Fruit fly (Drosophila melanogaster) whole organism, embryonic: ENCODE results near the gene CG6652.

Experiments
- Atf-2 ChIP-seq: fragments of 200-800 bp; sonication (Bioruptor generic); optimal IDR thresholded peaks from 2 replicates; lab custom pipeline; 2016; ENCODE audit warnings: missing biosample characterization, missing genetic modification characterization
- Bgb ChIP-seq: fragments of 200-800 bp; sonication (Bioruptor generic); IDR thresholded peaks from 2 replicates; pipeline ENCODE4 v1.3.6; 2022; ENCODE audit warnings: missing biosample characterization, missing genetic modification characterization; ENCODE audit not compliant: partially characterized antibody
- C15 ChIP-seq: fragments of 200-800 bp; sonication (Bioruptor generic); IDR thresholded peaks from 3 replicates; pipeline ENCODE4 v1.3.6; 2022; ENCODE audit warnings: missing biosample characterization, missing genetic modification characterization
- CG10147 ChIP-seq: fragments of 200-800 bp; sonication (Bioruptor generic); optimal IDR thresholded peaks from 2 replicates; lab custom pipeline; 2019; ENCODE audit warnings: missing biosample characterization, mild to moderate bottlenecking, missing genetic modification characterization, moderate library complexity
- CG10321 ChIP-seq: fragments of 200-800 bp; sonication (Bioruptor generic); IDR thresholded peaks from 2 replicates; pipeline ENCODE4 v1.3.6; 2022; ENCODE audit warnings: missing biosample characterization, missing genetic modification characterization
- CG10959 ChIP-seq: fragments of 200-800 bp; sonication (Bioruptor generic); IDR thresholded peaks from 2 replicates; pipeline ENCODE4 v1.3.6; 2022; ENCODE audit warnings: missing biosample characterization, missing genetic modification characterization
- CG11504 ChIP-seq: fragments of 200-800 bp; sonication (Bioruptor generic); optimal IDR thresholded peaks from 3 replicates; lab custom pipeline; 2019; ENCODE audit warnings: missing biosample characterization, mild to moderate bottlenecking, missing genetic modification characterization, moderate library complexity
- CG12071 ChIP-seq: fragments of 200-800 bp; sonication (Bioruptor generic); optimal IDR thresholded peaks from 3 replicates; lab custom pipeline; 2018; ENCODE audit warnings: missing biosample characterization, mild to moderate bottlenecking, missing genetic modification characterization
- CG15479 ChIP-seq: fragments of 200-800 bp; sonication (Bioruptor generic); optimal IDR thresholded peaks from 3 replicates; lab custom pipeline; 2019; ENCODE audit warnings: missing biosample characterization, mild to moderate bottlenecking, missing genetic modification characterization, moderate library complexity
- CG31365 ChIP-seq: fragments of 200-800 bp; sonication (Bioruptor generic); optimal IDR thresholded peaks from 2 replicates; lab custom pipeline; 2018; ENCODE audit warnings: missing biosample characterization, mild to moderate bottlenecking, missing genetic modification characterization
- CG4360 ChIP-seq: fragments of 200-800 bp; sonication (Bioruptor generic); IDR thresholded peaks from 2 replicates; pipeline ENCODE4 v1.3.6; 2022; ENCODE audit warnings: missing biosample characterization, missing genetic modification characterization
- CG4854 ChIP-seq: fragments of 200-800 bp; sonication (Bioruptor generic); optimal IDR thresholded peaks from 2 replicates; lab custom pipeline; 2016; ENCODE audit warnings: missing biosample characterization, missing genetic modification characterization, inconsistent platforms
- CG5953 ChIP-seq: fragments of 200-800 bp; sonication (Bioruptor generic); IDR thresholded peaks from 2 replicates; pipeline ENCODE4 v1.3.6; 2022; ENCODE audit warnings: missing biosample characterization, missing genetic modification characterization
- CG6765 ChIP-seq: fragments of 200-800 bp; sonication (Bioruptor generic); optimal IDR thresholded peaks from 3 replicates; lab custom pipeline; 2017; ENCODE audit warnings: missing biosample characterization, mild to moderate bottlenecking, missing genetic modification characterization
- CG7786 ChIP-seq: fragments of 200-800 bp; sonication (Bioruptor generic); optimal IDR thresholded peaks from 2 replicates; lab custom pipeline; 2016; ENCODE audit warnings: missing biosample characterization, missing genetic modification characterization
- CG8089 ChIP-seq: fragments of 200-800 bp; sonication (Bioruptor generic); optimal IDR thresholded peaks from 3 replicates; lab custom pipeline; 2016; ENCODE audit warnings: missing biosample characterization, missing genetic modification characterization
- CG8388 ChIP-seq: fragments of 200-800 bp; sonication (Bioruptor generic); optimal IDR thresholded peaks from 2 replicates; lab custom pipeline; 2019; ENCODE audit warnings: missing biosample characterization, mild to moderate bottlenecking, missing genetic modification characterization, moderate library complexity
- D ChIP-seq, 2 experiments: fragments of 200-800 bp in 1 of 2; fragments of >200 bp in 1 of 2; sonication (Bioruptor generic) in 1 of 2; optimal IDR thresholded peaks; 2 replicates in 1 of 2; 3 replicates in 1 of 2; lab custom pipeline; 2017; ENCODE audit warnings: mild to moderate bottlenecking in 1 of 2, missing biosample characterization in 1 of 2, missing genetic modification characterization in 1 of 2, missing genetic modification reagents in 1 of 2
- Drgx ChIP-seq: fragments of 200-800 bp; sonication (Bioruptor generic); IDR thresholded peaks from 2 replicates; pipeline ENCODE4 v1.3.6; 2022; ENCODE audit warnings: missing biosample characterization, missing genetic modification characterization
- Ets65A ChIP-seq: fragments of 200-800 bp; sonication (Bioruptor generic); peaks from one replicate; lab custom pipeline; 2016; ENCODE audit warnings: missing biosample characterization, missing genetic modification characterization
- Gug ChIP-seq: fragments of 200-800 bp; sonication (Bioruptor generic); IDR thresholded peaks from 4 replicates; pipeline ENCODE4 v1.3.6; 2022; ENCODE audit warnings: missing biosample characterization, missing genetic modification characterization
- HmgD ChIP-seq: fragments of 200-800 bp; sonication (Bioruptor generic); optimal IDR thresholded peaks from 3 replicates; lab custom pipeline; 2016; ENCODE audit warnings: missing biosample characterization, missing genetic modification characterization
- Six4 ChIP-seq: fragments of 200-800 bp; sonication (Bioruptor generic); optimal IDR thresholded peaks from 2 replicates; lab custom pipeline; 2016; ENCODE audit warnings: missing biosample characterization, missing genetic modification characterization
- Trl ChIP-seq, 3 experiments: fragments of >200 bp in 2 of 3; fragments of 200-800 bp in 1 of 3; sonication (Bioruptor generic) in 1 of 3; optimal IDR thresholded peaks; 2 replicates in 1 of 3; 3 replicates in 2 of 3; lab custom pipeline; 2016 to 2017; ENCODE audit warnings: missing biosample characterization in 1 of 3, missing genetic modification characterization in 1 of 3
- ara ChIP-seq: fragments of 200-800 bp; sonication (Bioruptor generic); IDR thresholded peaks from 2 replicates; pipeline ENCODE4 v1.3.6; 2022; ENCODE audit warnings: missing biosample characterization, missing genetic modification characterization
- ato ChIP-seq: fragments of 200-800 bp; sonication (Bioruptor generic); IDR thresholded peaks from 2 replicates; pipeline ENCODE4 v1.3.6; 2022; ENCODE audit warnings: missing biosample characterization, missing genetic modification characterization; ENCODE audit not compliant: partially characterized antibody
- bsh ChIP-seq, 2 experiments: fragments of 200-800 bp; sonication (Bioruptor generic); optimal IDR thresholded peaks; 2 replicates each; lab custom pipeline; 2017 to 2018; ENCODE audit warnings: mild to moderate bottlenecking in 2 of 2, missing biosample characterization in 2 of 2, missing genetic modification characterization in 2 of 2, moderate library complexity in 1 of 2
- corto ChIP-seq: fragments of 200-800 bp; sonication (Bioruptor generic); optimal IDR thresholded peaks from 2 replicates; lab custom pipeline; 2016; ENCODE audit warnings: missing biosample characterization, mild to moderate bottlenecking, missing genetic modification characterization, moderate library complexity
- crol ChIP-seq: fragments of 200-800 bp; sonication (Bioruptor generic); IDR thresholded peaks from 2 replicates; pipeline ENCODE4 v1.3.6; 2022; ENCODE audit warnings: missing biosample characterization, missing genetic modification characterization
- disco-r ChIP-seq: fragments of 200-800 bp; sonication (Bioruptor generic); optimal IDR thresholded peaks from 2 replicates; lab custom pipeline; 2016; ENCODE audit warnings: missing biosample characterization, missing genetic modification characterization
- fu2 ChIP-seq: fragments of 200-800 bp; sonication (Bioruptor generic); optimal IDR thresholded peaks from 2 replicates; lab custom pipeline; 2016; ENCODE audit warnings: missing biosample characterization, missing genetic modification characterization
- gem ChIP-seq: fragments of 200-800 bp; sonication (Bioruptor generic); optimal IDR thresholded peaks from 2 replicates; lab custom pipeline; 2019; ENCODE audit warnings: missing biosample characterization, mild to moderate bottlenecking, missing genetic modification characterization, moderate library complexity
- grn ChIP-seq: fragments of 200-800 bp; sonication (Bioruptor generic); optimal IDR thresholded peaks from 3 replicates; lab custom pipeline; 2017; ENCODE audit warnings: missing biosample characterization, missing genetic modification characterization
- gsb-n ChIP-seq: fragments of 200-800 bp; sonication (Bioruptor generic); optimal IDR thresholded peaks from 3 replicates; lab custom pipeline; 2018; ENCODE audit warnings: missing biosample characterization, mild to moderate bottlenecking, missing genetic modification characterization
- ind ChIP-seq: fragments of 200-800 bp; sonication (Bioruptor generic); optimal IDR thresholded peaks from 3 replicates; lab custom pipeline; 2016; ENCODE audit warnings: missing biosample characterization, missing genetic modification characterization
- kni ChIP-seq: fragments of 200-800 bp; sonication (Bioruptor generic); optimal IDR thresholded peaks from 3 replicates; lab custom pipeline; 2017; ENCODE audit warnings: mild to moderate bottlenecking, missing biosample characterization, missing genetic modification reagents, missing genetic modification characterization
- lola ChIP-seq, 3 experiments: fragments of >200 bp in 2 of 3; fragments of 200-800 bp in 1 of 3; sonication (Bioruptor generic) in 1 of 3; optimal IDR thresholded peaks; 2 replicates each; lab custom pipeline; 2017 to 2019; ENCODE audit warnings: missing biosample characterization in 3 of 3, missing genetic modification characterization in 3 of 3, mild to moderate bottlenecking in 1 of 3, moderate library complexity in 1 of 3
- nerfin-1 ChIP-seq: fragments of 200-800 bp; sonication (Bioruptor generic); optimal IDR thresholded peaks from 3 replicates; lab custom pipeline; 2019; ENCODE audit warnings: missing biosample characterization, mild to moderate bottlenecking, missing genetic modification characterization, moderate library complexity
- slbo ChIP-seq: fragments of 200-800 bp; sonication (Bioruptor generic); IDR thresholded peaks from 2 replicates; pipeline ENCODE4 v1.3.6; 2022; ENCODE audit warnings: missing biosample characterization, missing genetic modification characterization
- slp2 ChIP-seq: fragments of 200-800 bp; sonication (Bioruptor generic); optimal IDR thresholded peaks from 2 replicates; lab custom pipeline; 2016; ENCODE audit warnings: missing biosample characterization, missing genetic modification characterization
- sr ChIP-seq: fragments of 200-800 bp; sonication (Bioruptor generic); IDR thresholded peaks from 3 replicates; pipeline ENCODE4 v1.3.6; 2022; ENCODE audit warnings: missing biosample characterization, missing genetic modification characterization
- zen ChIP-seq: fragments of 200-800 bp; sonication (Bioruptor generic); optimal IDR thresholded peaks from 3 replicates; lab custom pipeline; 2018; ENCODE audit warnings: missing biosample characterization, mild to moderate bottlenecking, missing genetic modification characterization, moderate library complexity
- zfh1 ChIP-seq: fragments of 200-800 bp; sonication (Bioruptor generic); IDR thresholded peaks from 3 replicates; pipeline ENCODE4 v1.3.6; 2022; ENCODE audit warnings: missing biosample characterization, missing genetic modification characterization

CG6652 gene

dm6 chr3L:17010492-17011303 is 12.0 kb downstream of the CG6652 start (continued):
- TF ChIP-seq Trl (optimal IDR thresholded peaks at IDR 0.05; lab: Kevin White, UChicago) (peak; percentile 6 to 10), Trl (GFP tag; optimal IDR thresholded peaks at IDR 0.05; lab: Kevin White, UChicago) (no peak), kni (GFP tag; lab: Kevin White, UChicago) (no peak), Six4 (peak; percentile 3), gem (tag; lab: Kevin White, UChicago) (peak; percentile 72), CG8388 (GFP tag; lab: Kevin White, UChicago) (peak; percentile 39), CG10959 (GFP tag; lab: Robert Waterston, UW) (no peak), CG11504 (tag; lab: Kevin White, UChicago) (peak; percentile 26), CG4360 (GFP tag; lab: Robert Waterston, UW) (peak; percentile 4; the same call in 1 of the 2 replicates), Ets65A (GFP tag; lab: Kevin White, UChicago) (peak; percentile 57), CG31365 (no peak), HmgD (no peak), lola (GFP tag; optimal IDR thresholded peaks at IDR 0.05; lab: Kevin White, UChicago) (no peak), CG7786 (GFP tag; lab: Kevin White, UChicago) (no peak), Atf-2 (GFP tag; lab: Kevin White, UChicago) (no peak), zfh1 (GFP tag; lab: Robert Waterston, UW) (0 out of 3 replicates have a peak, but pooled peaks have one; percentile 36), Gug (GFP tag; lab: Robert Waterston, UW) (no peak), fu2 (no peak), ind (GFP tag; lab: Kevin White, UChicago) (no peak), ato (GFP tag; lab: Robert Waterston, UW) (0 out of 2 replicates have a peak, but pooled peaks have one; percentile 25), grn (GFP tag; lab: Kevin White, UChicago) (no peak), CG5953 (GFP tag; lab: Robert Waterston, UW) (0 out of 2 replicates have a peak, but pooled peaks have one; percentile 1), CG4854 (GFP tag; lab: Kevin White, UChicago) (no peak), zen (tag; lab: Kevin White, UChicago) (peak; percentile 63), gsb-n (tag; lab: Kevin White, UChicago) (peak; percentile 15), corto (GFP tag; lab: Kevin White, UChicago) (peak; percentile 5), slbo (0 out of 2 replicates have a peak, but pooled peaks have one; percentile 32), slp2 (GFP tag; lab: Kevin White, UChicago) (no peak), CG10321 (GFP tag; lab: Robert Waterston, UW) (no peak), CG12071 (GFP tag; lab: Kevin White, UChicago) (no peak), CG6765 (GFP tag; lab: Kevin White, UChicago) (no peak), sr (GFP tag; lab: Robert Waterston, UW) (0 out of 3 replicates have a peak, but pooled peaks have one; percentile 26), Bgb (GFP tag; lab: Robert Waterston, UW) (0 out of 2 replicates have a peak, but pooled peaks have one; percentile 25), D (optimal IDR thresholded peaks at IDR 0.05; lab: Kevin White, UChicago) (peak; percentile 79), D (GFP tag; optimal IDR thresholded peaks at IDR 0.05; lab: Kevin White, UChicago) (no peak), Drgx (GFP tag; lab: Robert Waterston, UW) (peak; percentile 36; the same call in 1 of the 2 replicates), ara (GFP tag; lab: Robert Waterston, UW) (0 out of 2 replicates have a peak, but pooled peaks have one; percentile 13), CG10147 (GFP tag; lab: Kevin White, UChicago) (no peak), crol (GFP tag; lab: Robert Waterston, UW) (peak; percentile 76), C15 (GFP tag; lab: Robert Waterston, UW) (no peak), nerfin-1 (tag; lab: Kevin White, UChicago) (no peak), CG8089 (no peak), CG15479 (GFP tag; lab: Kevin White, UChicago) (peak; percentile 97), bsh (GFP tag; optimal IDR thresholded peaks at IDR 0.05; lab: Kevin White, UChicago) (peak in 1 of 2 experiments; percentile 34), disco-r (GFP tag; lab: Kevin White, UChicago) (no peak)
